Fruit fly (Drosophila melanogaster) whole organism, embryonic: Measurements from ENCODE around the gene CG42759.

Experiments used
- BEAF-32 ChIP-seq: fragments of 200-800 bp; sonication (Bioruptor generic); optimal IDR thresholded peaks from 3 replicates; lab custom pipeline; 2017; ENCODE audit warnings: missing biosample characterization, missing genetic modification characterization, mild to moderate bottlenecking, moderate library complexity, missing genetic modification reagents
- CG10979 ChIP-seq: fragments of 200-800 bp; sonication (Bioruptor generic); optimal IDR thresholded peaks from 2 replicates; lab custom pipeline; 2018; ENCODE audit warnings: missing biosample characterization, mild to moderate bottlenecking, missing genetic modification characterization, moderate library complexity
- CG11695 ChIP-seq: fragments of 200-800 bp; sonication (Bioruptor generic); IDR thresholded peaks from 3 replicates; pipeline ENCODE4 v1.3.6; 2022; ENCODE audit warnings: missing biosample characterization, missing genetic modification characterization
- CG12769 ChIP-seq: fragments of 200-800 bp; sonication (Bioruptor generic); optimal IDR thresholded peaks from 2 replicates; lab custom pipeline; 2019; ENCODE audit warnings: missing biosample characterization, mild to moderate bottlenecking, missing genetic modification characterization, moderate library complexity
- CG13287 ChIP-seq: fragments of 200-800 bp; sonication (Bioruptor generic); IDR thresholded peaks from 2 replicates; pipeline ENCODE4 v1.3.6; 2022; ENCODE audit warnings: missing biosample characterization, missing genetic modification characterization; ENCODE audit not compliant: partially characterized antibody
- CG13624 ChIP-seq: fragments of 200-800 bp; sonication (Bioruptor generic); optimal IDR thresholded peaks from 2 replicates; lab custom pipeline; 2016; ENCODE audit warnings: missing biosample characterization, missing genetic modification characterization
- CG1647 ChIP-seq: fragments of 200-800 bp; sonication (Bioruptor generic); optimal IDR thresholded peaks from 3 replicates; lab custom pipeline; 2016; ENCODE audit warnings: missing biosample characterization, missing genetic modification characterization
- CG2712 ChIP-seq: fragments of 200-800 bp; optimal IDR thresholded peaks from 3 replicates; lab custom pipeline; 2019; ENCODE audit warnings: missing biosample characterization, mild to moderate bottlenecking, missing genetic modification characterization, moderate library complexity
- CG30431 ChIP-seq: fragments of 200-800 bp; sonication (Bioruptor generic); optimal IDR thresholded peaks from 2 replicates; lab custom pipeline; 2017; ENCODE audit warnings: missing biosample characterization, missing genetic modification characterization
- CG3407 ChIP-seq: fragments of 200-800 bp; sonication (Bioruptor generic); optimal IDR thresholded peaks from 2 replicates; lab custom pipeline; 2018; ENCODE audit warnings: missing biosample characterization, mild to moderate bottlenecking, missing genetic modification characterization
- CG34224 ChIP-seq: fragments of 200-800 bp; sonication (Bioruptor generic); IDR thresholded peaks from 3 replicates; pipeline ENCODE4 v1.3.6; 2022; ENCODE audit warnings: missing biosample characterization, missing genetic modification characterization; ENCODE audit not compliant: partially characterized antibody
- CG3995 ChIP-seq: fragments of 200-800 bp; sonication (Bioruptor generic); optimal IDR thresholded peaks from 3 replicates; lab custom pipeline; 2016; ENCODE audit warnings: missing biosample characterization, missing genetic modification characterization
- CG42726 ChIP-seq: fragments of 200-800 bp; sonication (Bioruptor generic); IDR thresholded peaks from 2 replicates; pipeline ENCODE4 v1.3.6; 2022; ENCODE audit warnings: missing biosample characterization, missing genetic modification characterization; ENCODE audit not compliant: partially characterized antibody
- CG6689 ChIP-seq: fragments of 200-800 bp; sonication (Bioruptor generic); IDR thresholded peaks from 2 replicates; pipeline ENCODE4 v1.3.6; 2022; ENCODE audit warnings: missing biosample characterization, missing genetic modification characterization
- CG7839 ChIP-seq: fragments of 200-800 bp; sonication (Bioruptor generic); optimal IDR thresholded peaks from 3 replicates; lab custom pipeline; 2018; ENCODE audit warnings: missing biosample characterization, mild to moderate bottlenecking, missing genetic modification characterization, moderate library complexity
- CG8089 ChIP-seq: fragments of 200-800 bp; sonication (Bioruptor generic); optimal IDR thresholded peaks from 3 replicates; lab custom pipeline; 2016; ENCODE audit warnings: missing biosample characterization, missing genetic modification characterization
- CG9797 ChIP-seq: fragments of 200-800 bp; sonication (Bioruptor generic); optimal IDR thresholded peaks from 3 replicates; lab custom pipeline; 2018; ENCODE audit warnings: missing biosample characterization, mild to moderate bottlenecking, missing genetic modification characterization
- D19B ChIP-seq: fragments of 200-800 bp; sonication (Bioruptor generic); optimal IDR thresholded peaks from 2 replicates; lab custom pipeline; 2017; ENCODE audit warnings: missing biosample characterization, mild to moderate bottlenecking, missing genetic modification characterization
- Deaf1 ChIP-seq: fragments of 200-800 bp; optimal IDR thresholded peaks from 3 replicates; lab custom pipeline; 2019; ENCODE audit warnings: missing biosample characterization, mild to moderate bottlenecking, missing genetic modification characterization, moderate library complexity
- Hsf ChIP-seq: fragments of 200-800 bp; sonication (Bioruptor generic); optimal IDR thresholded peaks from 3 replicates; lab custom pipeline; 2016; ENCODE audit warnings: missing biosample characterization, missing genetic modification characterization
- Lhr ChIP-seq: fragments of 200-800 bp; sonication (Bioruptor generic); optimal IDR thresholded peaks from 3 replicates; lab custom pipeline; 2017; ENCODE audit warnings: mild to moderate bottlenecking, missing biosample characterization, missing genetic modification reagents, missing genetic modification characterization
- NK7.1 ChIP-seq: fragments of 200-800 bp; sonication (Bioruptor generic); optimal IDR thresholded peaks from 3 replicates; lab custom pipeline; 2016; ENCODE audit warnings: missing biosample characterization, missing genetic modification characterization
- Scr ChIP-seq: fragments of 200-800 bp; sonication (Bioruptor generic); IDR thresholded peaks from 2 replicates; pipeline ENCODE4 v1.3.6; 2022; ENCODE audit warnings: missing biosample characterization, missing genetic modification characterization; ENCODE audit not compliant: partially characterized antibody
- bcd ChIP-seq: fragments of 200-800 bp; sonication (Bioruptor generic); optimal IDR thresholded peaks from 2 replicates; lab custom pipeline; 2017; ENCODE audit warnings: missing biosample characterization, mild to moderate bottlenecking, missing genetic modification characterization
- chinmo ChIP-seq: fragments of 200-800 bp; sonication (Bioruptor generic); IDR thresholded peaks from 4 replicates; pipeline ENCODE4 v1.3.6; 2022; ENCODE audit warnings: missing biosample characterization, missing genetic modification characterization; ENCODE audit not compliant: partially characterized antibody
- crc ChIP-seq: fragments of 200-800 bp; sonication (Bioruptor generic); optimal IDR thresholded peaks from 2 replicates; lab custom pipeline; 2016; ENCODE audit warnings: missing biosample characterization, missing genetic modification characterization
- cwo ChIP-seq: fragments of 200-800 bp; sonication (Bioruptor generic); optimal IDR thresholded peaks from 3 replicates; lab custom pipeline; 2017; ENCODE audit warnings: missing biosample characterization, missing genetic modification characterization, mild to moderate bottlenecking, moderate library complexity, missing genetic modification reagents
- dmrt11E ChIP-seq: fragments of 200-800 bp; sonication (Bioruptor generic); optimal IDR thresholded peaks from 3 replicates; lab custom pipeline; 2018; ENCODE audit warnings: missing biosample characterization, mild to moderate bottlenecking, missing genetic modification characterization, moderate library complexity
- dmrt99B ChIP-seq: fragments of 200-800 bp; sonication (Bioruptor generic); optimal IDR thresholded peaks from 2 replicates; lab custom pipeline; 2018; ENCODE audit warnings: missing biosample characterization, mild to moderate bottlenecking, missing genetic modification characterization, moderate library complexity
- emc ChIP-seq: fragments of 200-800 bp; sonication (Bioruptor generic); optimal IDR thresholded peaks from 2 replicates; lab custom pipeline; 2016; ENCODE audit warnings: missing biosample characterization, missing genetic modification characterization
- fd96Cb ChIP-seq: fragments of 200-800 bp; sonication (Bioruptor generic); optimal IDR thresholded peaks from 2 replicates; lab custom pipeline; 2018; ENCODE audit warnings: missing biosample characterization, mild to moderate bottlenecking, missing genetic modification characterization, moderate library complexity
- fu2 ChIP-seq: fragments of 200-800 bp; sonication (Bioruptor generic); optimal IDR thresholded peaks from 2 replicates; lab custom pipeline; 2016; ENCODE audit warnings: missing biosample characterization, missing genetic modification characterization
- gce ChIP-seq: fragments of 200-800 bp; sonication (Bioruptor generic); IDR thresholded peaks from 3 replicates; pipeline ENCODE4 v1.3.6; 2022; ENCODE audit warnings: missing biosample characterization, missing genetic modification characterization
- kah ChIP-seq: fragments of 200-800 bp; sonication (Bioruptor generic); optimal IDR thresholded peaks from 2 replicates; lab custom pipeline; 2018; ENCODE audit warnings: missing biosample characterization, mild to moderate bottlenecking, missing genetic modification characterization
- kni ChIP-seq: fragments of 200-800 bp; sonication (Bioruptor generic); optimal IDR thresholded peaks from 3 replicates; lab custom pipeline; 2017; ENCODE audit warnings: mild to moderate bottlenecking, missing biosample characterization, missing genetic modification reagents, missing genetic modification characterization
- lmd ChIP-seq: fragments of 200-800 bp; sonication (Bioruptor generic); IDR thresholded peaks from 2 replicates; pipeline ENCODE4 v1.3.6; 2022; ENCODE audit warnings: missing biosample characterization, missing genetic modification characterization
- nau ChIP-seq: fragments of 200-800 bp; sonication (Bioruptor generic); optimal IDR thresholded peaks from 3 replicates; lab custom pipeline; 2017; ENCODE audit warnings: missing biosample characterization, mild to moderate bottlenecking, missing genetic modification characterization, missing genetic modification reagents
- nerfin-2 ChIP-seq: fragments of 200-800 bp; sonication (Bioruptor generic); IDR thresholded peaks from 2 replicates; pipeline ENCODE4 v1.3.6; 2022; ENCODE audit warnings: missing biosample characterization, missing genetic modification characterization; ENCODE audit not compliant: partially characterized antibody
- nom ChIP-seq: fragments of 200-800 bp; sonication (Bioruptor generic); optimal IDR thresholded peaks from 2 replicates; lab custom pipeline; 2017; ENCODE audit warnings: missing biosample characterization, missing genetic modification characterization, mild to moderate bottlenecking, moderate library complexity, missing genetic modification reagents
- oc ChIP-seq: fragments of 200-800 bp; sonication (Bioruptor generic); optimal IDR thresholded peaks from 2 replicates; lab custom pipeline; 2018; ENCODE audit warnings: missing biosample characterization, mild to moderate bottlenecking, missing genetic modification characterization, moderate library complexity
- otp ChIP-seq: fragments of 200-800 bp; sonication (Bioruptor generic); IDR thresholded peaks from 3 replicates; pipeline ENCODE4, ENCODE4 v1.3.6; 2022; ENCODE audit warnings: missing biosample characterization, missing genetic modification characterization
- pfk ChIP-seq: fragments of 200-800 bp; sonication (Bioruptor generic); optimal IDR thresholded peaks from 2 replicates; lab custom pipeline; 2018; ENCODE audit warnings: missing biosample characterization, mild to moderate bottlenecking, missing genetic modification characterization, moderate library complexity
- pho ChIP-seq: fragments of 200-800 bp; sonication (Bioruptor generic); optimal IDR thresholded peaks from 2 replicates; lab custom pipeline; 2016; ENCODE audit warnings: missing biosample characterization, missing genetic modification characterization
- prd ChIP-seq, 3 experiments: fragments of >200 bp in 2 of 3; fragments of 200-800 bp in 1 of 3; sonication (Bioruptor generic) in 1 of 3; optimal IDR thresholded peaks in 2 of 3; IDR thresholded peaks in 1 of 3; 2 replicates in 2 of 3; 3 replicates in 1 of 3; pipeline versions ENCODE4 v1.3.6 to Lab custom; 2017 to 2022; ENCODE audit warnings: missing biosample characterization in 1 of 3, missing genetic modification characterization in 1 of 3
- sima ChIP-seq: fragments of 200-800 bp; sonication (Bioruptor generic); optimal IDR thresholded peaks from 2 replicates; lab custom pipeline; 2016; ENCODE audit warnings: missing biosample characterization, missing genetic modification characterization
- sug ChIP-seq: fragments of 200-800 bp; optimal IDR thresholded peaks from 2 replicates; lab custom pipeline; 2019; ENCODE audit warnings: missing biosample characterization, mild to moderate bottlenecking, missing genetic modification characterization, moderate library complexity
- tap ChIP-seq: fragments of 200-800 bp; optimal IDR thresholded peaks from 3 replicates; lab custom pipeline; 2019; ENCODE audit warnings: missing biosample characterization, mild to moderate bottlenecking, missing genetic modification characterization, moderate library complexity
- tio ChIP-seq: fragments of 200-800 bp; sonication (Bioruptor generic); optimal IDR thresholded peaks from 2 replicates; lab custom pipeline; 2017; ENCODE audit warnings: missing biosample characterization, missing genetic modification characterization, inconsistent platforms
- trem ChIP-seq: fragments of 200-800 bp; optimal IDR thresholded peaks from 3 replicates; lab custom pipeline; 2019; ENCODE audit warnings: missing biosample characterization, mild to moderate bottlenecking, missing genetic modification characterization, moderate library complexity
- zen ChIP-seq: fragments of 200-800 bp; sonication (Bioruptor generic); optimal IDR thresholded peaks from 3 replicates; lab custom pipeline; 2018; ENCODE audit warnings: missing biosample characterization, mild to moderate bottlenecking, missing genetic modification characterization, moderate library complexity
- zfh2 ChIP-seq: fragments of 200-800 bp; sonication (Bioruptor generic); optimal IDR thresholded peaks from 2 replicates; lab custom pipeline; 2016; ENCODE audit warnings: missing biosample characterization, missing genetic modification characterization

The CG42759 gene

DNA sequence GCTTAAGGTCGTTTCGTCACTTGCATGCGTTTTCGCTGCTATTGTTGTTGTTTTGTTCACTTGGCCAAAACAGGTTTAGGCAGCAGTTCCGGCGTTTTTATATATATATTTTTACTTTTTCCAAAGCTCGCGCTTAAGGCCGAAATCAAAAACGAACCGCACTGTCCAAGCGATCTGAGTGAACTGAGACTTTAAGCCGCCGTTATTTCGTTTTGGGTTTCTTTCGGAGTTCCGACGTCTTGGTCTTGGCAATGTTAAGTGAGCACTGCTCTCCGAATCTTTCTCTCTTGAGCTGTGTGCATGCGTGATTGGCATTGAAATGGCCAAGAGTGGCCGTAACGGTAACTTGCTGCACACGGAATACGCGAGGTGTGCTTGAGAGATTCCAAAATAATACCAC is 17.4 kb upstream of the CG42759 start, which contains the start of gene knk (continued):
- TF ChIP-seq pho (GFP tag; lab: Kevin White, UChicago) (no peak), prd (optimal IDR thresholded peaks at IDR 0.05; lab: Kevin White, UChicago) (no peak), prd (GFP tag; IDR thresholded peaks at IDR 0.05; lab: Robert Waterston, UW) (no peak), zen (tag; lab: Kevin White, UChicago) (no peak), Lhr (GFP tag; lab: Kevin White, UChicago) (no peak), kni (peak; percentile 37), chinmo (GFP tag; lab: Robert Waterston, UW) (peak; percentile 94), nau (GFP tag; lab: Kevin White, UChicago) (no peak), cwo (GFP tag; lab: Kevin White, UChicago) (no peak), otp (GFP tag; lab: Robert Waterston, UW) (no peak), dmrt11E (tag; lab: Kevin White, UChicago) (no peak), CG13287 (GFP tag; lab: Robert Waterston, UW) (peak; percentile 48), tap (peak; percentile 15), Scr (GFP tag; lab: Robert Waterston, UW) (0 out of 2 replicates have a peak, but pooled peaks have one; percentile 17), CG11695 (GFP tag; lab: Robert Waterston, UW) (no peak), CG10979 (tag; lab: Kevin White, UChicago) (no peak), CG34224 (GFP tag; lab: Robert Waterston, UW) (peak; percentile 33; the same call in 1 of the 3 replicates), crc (no peak), CG13624 (GFP tag; lab: Kevin White, UChicago) (no peak), CG1647 (GFP tag; lab: Kevin White, UChicago) (no peak), CG3407 (GFP tag; lab: Kevin White, UChicago) (no peak), sug (no peak), Hsf (GFP tag; lab: Kevin White, UChicago) (no peak), bcd (GFP tag; lab: Kevin White, UChicago) (no peak), CG7839 (tag; lab: Kevin White, UChicago) (no peak), tio (GFP tag; lab: Kevin White, UChicago) (no peak), CG2712 (tag; lab: Kevin White, UChicago) (peak; percentile 25), fd96Cb (tag; lab: Kevin White, UChicago) (no peak), dmrt99B (tag; lab: Kevin White, UChicago) (no peak), CG12769 (tag; lab: Kevin White, UChicago) (peak; percentile 6), CG6689 (GFP tag; lab: Robert Waterston, UW) (no peak), nerfin-2 (no peak), nom (peak; percentile 53), D19B (GFP tag; lab: Kevin White, UChicago) (no peak), kah (no peak), trem (tag; lab: Kevin White, UChicago) (no peak), pfk (GFP tag; lab: Kevin White, UChicago) (no peak)

- TF ChIP-seq Deaf1 (tag; lab: Kevin White, UChicago), result peak; percentile 42
- no peak for TF ChIP-seq CG9797
- TF ChIP-seq CG42726 (GFP tag; lab: Robert Waterston, UW), result no peak
- no peak; the same call in 2 of the 3 replicates for TF ChIP-seq gce (GFP tag; lab: Robert Waterston, UW)
- no peak for TF ChIP-seq fu2 (GFP tag; lab: Kevin White, UChicago)
- TF ChIP-seq BEAF-32 (GFP tag; lab: Kevin White, UChicago), result no peak
- no peak for TF ChIP-seq emc
- TF ChIP-seq CG3995 (GFP tag; lab: Kevin White, UChicago), result no peak
- TF ChIP-seq NK7.1, result peak; percentile 31
- TF ChIP-seq CG30431, result no peak
- TF ChIP-seq CG8089 (GFP tag; lab: Kevin White, UChicago), result no peak
- TF ChIP-seq oc (tag; lab: Kevin White, UChicago), result peak; percentile 11
- TF ChIP-seq lmd, result peak; percentile 75
- TF ChIP-seq zfh2 (GFP tag; lab: Kevin White, UChicago), result peak; percentile 1
- TF ChIP-seq sima, result no peak
Measured at dm6 chr3R:10130091-10130490, 12.8 kb upstream of the CG42759 start.
